Fruit fly (Drosophila melanogaster) whole organism, embryonic: ENCODE data around the gene Pdxk.

Source experiments
- BEAF-32 ChIP-seq: fragments of 200-800 bp; sonication (Bioruptor generic); optimal IDR thresholded peaks from 3 replicates; lab custom pipeline; 2017; ENCODE audit warnings: missing biosample characterization, missing genetic modification characterization, mild to moderate bottlenecking, moderate library complexity, missing genetic modification reagents
- Bgb ChIP-seq: fragments of 200-800 bp; sonication (Bioruptor generic); IDR thresholded peaks from 2 replicates; pipeline ENCODE4 v1.3.6; 2022; ENCODE audit warnings: missing biosample characterization, missing genetic modification characterization; ENCODE audit not compliant: partially characterized antibody
- C15 ChIP-seq: fragments of 200-800 bp; sonication (Bioruptor generic); IDR thresholded peaks from 3 replicates; pipeline ENCODE4 v1.3.6; 2022; ENCODE audit warnings: missing biosample characterization, missing genetic modification characterization
- CG10979 ChIP-seq: fragments of 200-800 bp; sonication (Bioruptor generic); optimal IDR thresholded peaks from 2 replicates; lab custom pipeline; 2018; ENCODE audit warnings: missing biosample characterization, mild to moderate bottlenecking, missing genetic modification characterization, moderate library complexity
- CG12391 ChIP-seq: fragments of 200-800 bp; sonication (Bioruptor generic); optimal IDR thresholded peaks from 3 replicates; lab custom pipeline; 2018; ENCODE audit warnings: missing biosample characterization, mild to moderate bottlenecking, missing genetic modification characterization, moderate library complexity
- CG14441 ChIP-seq: fragments of 200-800 bp; sonication (Bioruptor generic); IDR thresholded peaks from 2 replicates; pipeline ENCODE4 v1.3.6; 2022; ENCODE audit warnings: missing biosample characterization, missing genetic modification characterization
- CG17361 ChIP-seq: fragments of 200-800 bp; sonication (Bioruptor generic); IDR thresholded peaks from 3 replicates; pipeline ENCODE4 v1.3.6; 2022; ENCODE audit warnings: missing biosample characterization, missing genetic modification characterization
- CG1832 ChIP-seq: fragments of 200-800 bp; sonication (Bioruptor generic); optimal IDR thresholded peaks from 2 replicates; lab custom pipeline; 2017; ENCODE audit warnings: missing biosample characterization, mild to moderate bottlenecking, missing genetic modification characterization, inconsistent platforms
- CG2202 ChIP-seq: fragments of 200-800 bp; sonication (Bioruptor generic); optimal IDR thresholded peaks from 2 replicates; lab custom pipeline; 2018; ENCODE audit warnings: missing biosample characterization, mild to moderate bottlenecking, missing genetic modification characterization
- CG3163 ChIP-seq: fragments of 200-800 bp; sonication (Bioruptor generic); optimal IDR thresholded peaks from 3 replicates; lab custom pipeline; 2016; ENCODE audit warnings: missing biosample characterization, missing genetic modification characterization
- CG32532 ChIP-seq: fragments of 200-800 bp; sonication (Bioruptor generic); IDR thresholded peaks from 2 replicates; pipeline ENCODE4 v1.3.6; 2022; ENCODE audit warnings: missing biosample characterization, missing genetic modification characterization
- CG34376 ChIP-seq: fragments of 200-800 bp; sonication (Bioruptor generic); optimal IDR thresholded peaks from 2 replicates; lab custom pipeline; 2018; ENCODE audit warnings: missing biosample characterization, mild to moderate bottlenecking, missing genetic modification characterization
- CG3838 ChIP-seq: fragments of 200-800 bp; sonication (Bioruptor generic); optimal IDR thresholded peaks from 3 replicates; lab custom pipeline; 2016; ENCODE audit warnings: missing biosample characterization, missing genetic modification characterization
- CG4617 ChIP-seq: fragments of 200-800 bp; sonication (Bioruptor generic); optimal IDR thresholded peaks from 3 replicates; lab custom pipeline; 2016; ENCODE audit warnings: missing biosample characterization, missing genetic modification characterization, borderline replicate concordance
- CG6791 ChIP-seq: fragments of 200-800 bp; sonication (Bioruptor generic); IDR thresholded peaks from 3 replicates; pipeline ENCODE4 v1.3.6; 2022; ENCODE audit warnings: missing biosample characterization, missing genetic modification characterization; ENCODE audit not compliant: partially characterized antibody
- CG7745 ChIP-seq: fragments of 200-800 bp; sonication (Bioruptor generic); optimal IDR thresholded peaks from 2 replicates; lab custom pipeline; 2018; ENCODE audit warnings: missing biosample characterization, mild to moderate bottlenecking, missing genetic modification characterization, moderate library complexity
- CG7786 ChIP-seq: fragments of 200-800 bp; sonication (Bioruptor generic); optimal IDR thresholded peaks from 2 replicates; lab custom pipeline; 2016; ENCODE audit warnings: missing biosample characterization, missing genetic modification characterization
- CG9797 ChIP-seq: fragments of 200-800 bp; sonication (Bioruptor generic); optimal IDR thresholded peaks from 3 replicates; lab custom pipeline; 2018; ENCODE audit warnings: missing biosample characterization, mild to moderate bottlenecking, missing genetic modification characterization
- CG9932 ChIP-seq: fragments of 200-800 bp; sonication (Bioruptor generic); IDR thresholded peaks from 2 replicates; pipeline ENCODE4 v1.3.6; 2022; ENCODE audit warnings: missing biosample characterization, missing genetic modification characterization
- CHES-1-like ChIP-seq: fragments of 200-800 bp; sonication (Bioruptor generic); optimal IDR thresholded peaks from 2 replicates; lab custom pipeline; 2016; ENCODE audit warnings: missing biosample characterization, missing genetic modification characterization
- E2f2 ChIP-seq: fragments of 200-800 bp; sonication (Bioruptor generic); IDR thresholded peaks from 2 replicates; pipeline ENCODE4 v1.3.6; 2022; ENCODE audit warnings: missing biosample characterization, missing genetic modification characterization
- HHEX ChIP-seq: fragments of 200-800 bp; sonication (Bioruptor generic); optimal IDR thresholded peaks from 3 replicates; lab custom pipeline; 2017; ENCODE audit warnings: missing biosample characterization, mild to moderate bottlenecking, missing genetic modification characterization, missing genetic modification reagents
- Hand ChIP-seq: fragments of 200-800 bp; sonication (Bioruptor generic); optimal IDR thresholded peaks from 2 replicates; lab custom pipeline; 2017; ENCODE audit warnings: mild to moderate bottlenecking, missing biosample characterization, missing genetic modification reagents, missing genetic modification characterization
- Kr ChIP-seq: fragments of 200-800 bp; sonication (Bioruptor generic); optimal IDR thresholded peaks from 2 replicates; lab custom pipeline; 2017; ENCODE audit warnings: missing biosample characterization, mild to moderate bottlenecking, missing genetic modification characterization
- NC2β ChIP-seq: fragments of 200-800 bp; sonication (Bioruptor generic); optimal IDR thresholded peaks from 2 replicates; lab custom pipeline; 2016; ENCODE audit warnings: missing biosample characterization, missing genetic modification characterization
- Oaz ChIP-seq: fragments of 200-800 bp; sonication (Bioruptor generic); IDR thresholded peaks from 2 replicates; pipeline ENCODE4 v1.3.6; 2022; ENCODE audit warnings: missing biosample characterization, missing genetic modification characterization
- Stat92E ChIP-seq, 3 experiments: fragments of >200 bp in 2 of 3; fragments of 200-800 bp in 1 of 3; sonication (Bioruptor generic) in 1 of 3; optimal IDR thresholded peaks; 2 replicates each; lab custom pipeline; 2017 to 2019; ENCODE audit warnings: missing biosample characterization in 3 of 3, missing genetic modification characterization in 3 of 3, mild to moderate bottlenecking in 1 of 3, moderate library complexity in 1 of 3
- ab ChIP-seq: fragments of 200-800 bp; sonication (Bioruptor generic); optimal IDR thresholded peaks from 2 replicates; lab custom pipeline; 2016; ENCODE audit warnings: missing biosample characterization, missing genetic modification characterization
- bcd ChIP-seq: fragments of 200-800 bp; sonication (Bioruptor generic); optimal IDR thresholded peaks from 2 replicates; lab custom pipeline; 2017; ENCODE audit warnings: missing biosample characterization, mild to moderate bottlenecking, missing genetic modification characterization
- chm ChIP-seq: fragments of 200-800 bp; sonication (Bioruptor generic); IDR thresholded peaks from 2 replicates; pipeline ENCODE4 v1.3.6; 2022; ENCODE audit warnings: missing biosample characterization, missing genetic modification characterization
- crol ChIP-seq: fragments of 200-800 bp; sonication (Bioruptor generic); IDR thresholded peaks from 2 replicates; pipeline ENCODE4 v1.3.6; 2022; ENCODE audit warnings: missing biosample characterization, missing genetic modification characterization
- dimm ChIP-seq: fragments of 200-800 bp; sonication (Bioruptor generic); IDR thresholded peaks from 2 replicates; pipeline ENCODE4 v1.3.6; 2022; ENCODE audit warnings: missing biosample characterization, missing genetic modification characterization
- esg ChIP-seq: fragments of 200-800 bp; sonication (Bioruptor generic); conservative IDR thresholded peaks from 2 replicates; pipeline ENCODE4 v1.3.6; 2022; ENCODE audit warnings: missing biosample characterization, missing genetic modification characterization
- grn ChIP-seq: fragments of 200-800 bp; sonication (Bioruptor generic); optimal IDR thresholded peaks from 3 replicates; lab custom pipeline; 2017; ENCODE audit warnings: missing biosample characterization, missing genetic modification characterization
- inv ChIP-seq: fragments of 200-800 bp; sonication (Bioruptor generic); IDR thresholded peaks from 2 replicates; pipeline ENCODE4 v1.3.6; 2022; ENCODE audit warnings: missing biosample characterization, missing genetic modification characterization; ENCODE audit not compliant: partially characterized antibody
- jigr1 ChIP-seq: fragments of 200-800 bp; sonication (Bioruptor generic); IDR thresholded peaks from 3 replicates; pipeline ENCODE4 v1.3.6; 2022; ENCODE audit warnings: missing biosample characterization, missing genetic modification characterization
- lmd ChIP-seq: fragments of 200-800 bp; sonication (Bioruptor generic); IDR thresholded peaks from 2 replicates; pipeline ENCODE4 v1.3.6; 2022; ENCODE audit warnings: missing biosample characterization, missing genetic modification characterization
- nerfin-1 ChIP-seq: fragments of 200-800 bp; sonication (Bioruptor generic); optimal IDR thresholded peaks from 3 replicates; lab custom pipeline; 2019; ENCODE audit warnings: missing biosample characterization, mild to moderate bottlenecking, missing genetic modification characterization, moderate library complexity
- nmo ChIP-seq: fragments of 200-800 bp; sonication (Bioruptor generic); optimal IDR thresholded peaks from 2 replicates; lab custom pipeline; 2018; ENCODE audit warnings: missing biosample characterization, mild to moderate bottlenecking, missing genetic modification characterization, moderate library complexity
- oc ChIP-seq: fragments of 200-800 bp; sonication (Bioruptor generic); optimal IDR thresholded peaks from 2 replicates; lab custom pipeline; 2018; ENCODE audit warnings: missing biosample characterization, mild to moderate bottlenecking, missing genetic modification characterization, moderate library complexity
- phol ChIP-seq: fragments of 200-800 bp; sonication (Bioruptor generic); optimal IDR thresholded peaks from 3 replicates; lab custom pipeline; 2018; ENCODE audit warnings: missing biosample characterization, mild to moderate bottlenecking, missing genetic modification characterization, moderate library complexity
- pzg ChIP-seq: fragments of 200-800 bp; sonication (Bioruptor generic); optimal IDR thresholded peaks from 3 replicates; lab custom pipeline; 2018; ENCODE audit warnings: missing biosample characterization, mild to moderate bottlenecking, missing genetic modification characterization, moderate library complexity
- repo ChIP-seq: fragments of 200-800 bp; sonication (Bioruptor generic); optimal IDR thresholded peaks from 2 replicates; lab custom pipeline; 2016; ENCODE audit warnings: missing biosample characterization, missing genetic modification characterization
- ro ChIP-seq: fragments of 200-800 bp; sonication (Bioruptor generic); IDR thresholded peaks from 2 replicates; pipeline ENCODE4 v1.3.6; 2022; ENCODE audit warnings: missing biosample characterization, missing genetic modification characterization
- slbo ChIP-seq: fragments of 200-800 bp; sonication (Bioruptor generic); IDR thresholded peaks from 2 replicates; pipeline ENCODE4 v1.3.6; 2022; ENCODE audit warnings: missing biosample characterization, missing genetic modification characterization
- sqz ChIP-seq: fragments of 200-800 bp; sonication (Bioruptor generic); optimal IDR thresholded peaks from 3 replicates; lab custom pipeline; 2018; ENCODE audit warnings: missing biosample characterization, mild to moderate bottlenecking, missing genetic modification characterization
- toy ChIP-seq: fragments of 200-800 bp; sonication (Bioruptor generic); IDR thresholded peaks from 2 replicates; pipeline ENCODE4 v1.3.6; 2022; ENCODE audit warnings: missing biosample characterization, missing genetic modification characterization
- vnd ChIP-seq: fragments of 200-800 bp; sonication (Bioruptor generic); IDR thresholded peaks from 3 replicates; pipeline ENCODE4 v1.3.6; 2022; ENCODE audit warnings: missing biosample characterization, missing genetic modification characterization; ENCODE audit not compliant: partially characterized antibody
- vvl ChIP-seq: fragments of 200-800 bp; sonication (Bioruptor generic); IDR thresholded peaks from 2 replicates; pipeline ENCODE4 v1.3.6; 2022; ENCODE audit warnings: missing biosample characterization, missing genetic modification characterization
- zfh1 ChIP-seq: fragments of 200-800 bp; sonication (Bioruptor generic); IDR thresholded peaks from 3 replicates; pipeline ENCODE4 v1.3.6; 2022; ENCODE audit warnings: missing biosample characterization, missing genetic modification characterization

Pdxk gene

DNA sequence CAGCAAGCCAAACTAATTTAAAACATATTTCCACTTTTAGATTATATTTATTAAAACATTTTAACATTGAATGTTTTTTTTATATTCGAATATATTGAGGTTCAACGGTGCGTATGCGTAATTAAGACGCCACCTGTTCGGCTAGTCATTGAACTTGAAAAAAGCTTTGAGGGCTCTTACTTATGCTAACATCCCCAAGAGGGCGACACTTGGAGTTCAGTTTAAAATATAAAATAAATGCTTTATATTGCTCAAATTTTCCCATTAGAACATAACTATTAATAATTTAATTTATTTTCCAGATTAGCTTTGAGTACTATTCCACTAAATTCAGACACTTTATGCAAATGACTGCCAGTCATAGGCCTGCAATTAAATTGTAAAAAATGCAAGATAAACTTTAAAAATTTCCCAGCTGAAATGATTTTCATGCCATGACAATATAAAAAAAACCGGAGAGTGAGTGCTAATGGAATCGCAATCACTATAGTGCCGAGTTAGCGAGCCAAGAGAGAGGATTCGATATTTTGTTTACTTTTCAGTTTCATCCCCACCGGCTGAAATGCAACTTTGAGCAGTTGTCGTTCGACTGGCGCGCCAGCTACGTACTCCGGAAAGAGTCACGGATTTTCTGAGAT is 26.3 kb upstream of the Pdxk start, which contains the start of gene PGRP-LA (continued):
- TF ChIP-seq CG17361 (GFP tag; lab: Robert Waterston, UW): no peak
- no peak for TF ChIP-seq C15 (GFP tag; lab: Robert Waterston, UW)
- no peak for TF ChIP-seq Stat92E (GFP tag; optimal IDR thresholded peaks at IDR 0.05; lab: Kevin White, UChicago)
- TF ChIP-seq CG7786 (GFP tag; lab: Kevin White, UChicago): no peak
- no peak for TF ChIP-seq BEAF-32 (GFP tag; lab: Kevin White, UChicago)
- peak; percentile 47; the same call in 1 of the 2 replicates for TF ChIP-seq lmd (GFP tag; lab: Robert Waterston, UW)
- no peak for TF ChIP-seq CG3163 (GFP tag; lab: Kevin White, UChicago)
- no peak for TF ChIP-seq CG12391 (tag; lab: Kevin White, UChicago)
- no peak for TF ChIP-seq grn
- no peak for TF ChIP-seq jigr1
- TF ChIP-seq CG1832 (GFP tag; lab: Kevin White, UChicago): no peak
- TF ChIP-seq NC2β: no peak
- no peak for TF ChIP-seq sqz (GFP tag; lab: Kevin White, UChicago)
- TF ChIP-seq CG34376 (GFP tag; lab: Kevin White, UChicago): no peak
- TF ChIP-seq chm (GFP tag; lab: Robert Waterston, UW): no peak
- no peak for TF ChIP-seq toy (GFP tag; lab: Robert Waterston, UW)
- peak; percentile 54 for TF ChIP-seq E2f2
- no peak for TF ChIP-seq CG4617 (GFP tag; lab: Kevin White, UChicago)
- no peak for TF ChIP-seq ab (GFP tag; lab: Kevin White, UChicago)
- TF ChIP-seq CG14441: 0 out of 2 replicates have a peak, but pooled peaks have one; percentile 52
- TF ChIP-seq Bgb (GFP tag; lab: Robert Waterston, UW): no peak
- TF ChIP-seq bcd: no peak
- TF ChIP-seq Kr (GFP tag; lab: Kevin White, UChicago): no peak
- no peak for TF ChIP-seq phol (tag; lab: Kevin White, UChicago)
- TF ChIP-seq slbo: peak; percentile 57
- no peak for TF ChIP-seq dimm
- no peak; the same call in 1 of the 2 replicates for TF ChIP-seq CG9932
- TF ChIP-seq CG32532 (GFP tag; lab: Robert Waterston, UW): peak; percentile 81
- TF ChIP-seq HHEX: peak; percentile 9
- TF ChIP-seq ro: no peak
- no peak for TF ChIP-seq CG6791 (GFP tag; lab: Robert Waterston, UW)
- no peak for TF ChIP-seq CG7745 (tag; lab: Kevin White, UChicago)
- TF ChIP-seq CG10979 (tag; lab: Kevin White, UChicago): no peak
- no peak for TF ChIP-seq repo (GFP tag; lab: Kevin White, UChicago)
- peak; percentile 34; the same call in 1 of the 3 replicates for TF ChIP-seq zfh1 (GFP tag; lab: Robert Waterston, UW)
- TF ChIP-seq esg (GFP tag; lab: Robert Waterston, UW): no peak
- no peak for TF ChIP-seq CG9797 (GFP tag; lab: Kevin White, UChicago)
- peak; percentile 35; the same call in 1 of the 2 replicates for TF ChIP-seq vvl (GFP tag; lab: Robert Waterston, UW)
- no peak for TF ChIP-seq nerfin-1 (tag; lab: Kevin White, UChicago)
- no peak for TF ChIP-seq pzg (GFP tag; lab: Kevin White, UChicago)
- no peak for TF ChIP-seq Oaz
- TF ChIP-seq CG3838: no peak
- no peak for TF ChIP-seq inv (GFP tag; lab: Robert Waterston, UW)
- no peak for TF ChIP-seq CG2202 (tag; lab: Kevin White, UChicago)
- TF ChIP-seq crol (GFP tag; lab: Robert Waterston, UW): no peak
- no peak for TF ChIP-seq CHES-1-like (GFP tag; lab: Kevin White, UChicago)
- no peak for TF ChIP-seq nmo (GFP tag; lab: Kevin White, UChicago)
- TF ChIP-seq Hand (GFP tag; lab: Kevin White, UChicago): no peak
- TF ChIP-seq oc (tag; lab: Kevin White, UChicago): no peak
- TF ChIP-seq vnd (GFP tag; lab: Robert Waterston, UW): no peak
